Worm (Caenorhabditis elegans) whole organism, mixed stage, embryonic: ENCODE data around the gene mtch-1.

Experiments used
- M03D4.4 ChIP-seq: sonication (generic microtip); optimal IDR thresholded peaks from 2 replicates; lab custom pipeline; 2017; ENCODE audit warnings: mild to moderate bottlenecking, missing genetic modification characterization, missing compliant biosample characterization
- bed-3 ChIP-seq: fragments of 200-800 bp; sonication (Bioruptor generic); optimal IDR thresholded peaks from 3 replicates; lab custom pipeline; 2018; ENCODE audit warnings: mild to moderate bottlenecking, missing genetic modification characterization, moderate library complexity, missing compliant biosample characterization
- blmp-1 ChIP-seq: fragments of 150-350 bp; optimal IDR thresholded peaks from 2 replicates; lab custom pipeline; 2014; ENCODE audit warnings: missing biosample characterization, missing genetic modification characterization
- ceh-39 ChIP-seq: fragments of 150-350 bp; optimal IDR thresholded peaks from 2 replicates; lab custom pipeline; 2014; ENCODE audit warnings: missing biosample characterization, missing genetic modification characterization
- ceh-83 ChIP-seq: fragments of 200-800 bp; sonication (Bioruptor generic); optimal IDR thresholded peaks from 2 replicates; lab custom pipeline; 2018; ENCODE audit warnings: mild to moderate bottlenecking, missing genetic modification characterization, missing compliant biosample characterization
- ces-1 ChIP-seq: fragments of 150-350 bp; optimal IDR thresholded peaks from 2 replicates; lab custom pipeline; 2014; ENCODE audit warnings: missing biosample characterization, missing genetic modification reagents, missing genetic modification characterization
- drap-1 ChIP-seq: fragments of 200-800 bp; sonication (Bioruptor generic); optimal IDR thresholded peaks from 3 replicates; lab custom pipeline; 2018; ENCODE audit warnings: mild to moderate bottlenecking, missing genetic modification characterization, missing compliant biosample characterization
- elt-1 ChIP-seq: sonication (generic microtip); optimal IDR thresholded peaks from 2 replicates; lab custom pipeline; 2017; ENCODE audit warnings: missing genetic modification characterization, mild to moderate bottlenecking, missing compliant biosample characterization, antibody characterized with exemption, moderate library complexity, borderline replicate concordance; ENCODE audit not compliant: insufficient read depth
- elt-3 ChIP-seq: fragments of 150-350 bp; optimal IDR thresholded peaks from 2 replicates; lab custom pipeline; 2014; ENCODE audit warnings: missing biosample characterization, missing genetic modification characterization
- flh-1 ChIP-seq: fragments of 200-800 bp; sonication (Bioruptor generic); optimal IDR thresholded peaks from 2 replicates; lab custom pipeline; 2018; ENCODE audit warnings: mild to moderate bottlenecking, missing genetic modification characterization, moderate library complexity, missing compliant biosample characterization
- ham-2 ChIP-seq: fragments of 200-800 bp; sonication (Bioruptor generic); optimal IDR thresholded peaks from 2 replicates; lab custom pipeline; 2018; ENCODE audit warnings: mild to moderate bottlenecking, missing genetic modification characterization, missing compliant biosample characterization
- hlh-1 ChIP-seq: fragments of 150-350 bp; optimal IDR thresholded peaks from 2 replicates; lab custom pipeline; 2014; ENCODE audit warnings: missing biosample characterization, missing genetic modification reagents, missing genetic modification characterization
- lin-13 ChIP-seq: fragments of 150-350 bp; optimal IDR thresholded peaks from 2 replicates; lab custom pipeline; 2014; ENCODE audit warnings: missing biosample characterization, missing genetic modification characterization
- lin-32 ChIP-seq: fragments of 200-800 bp; sonication (Bioruptor generic); optimal IDR thresholded peaks from 2 replicates; lab custom pipeline; 2018; ENCODE audit warnings: mild to moderate bottlenecking, missing genetic modification characterization, missing compliant biosample characterization
- lsy-2 ChIP-seq: fragments of 150-350 bp; optimal IDR thresholded peaks from 2 replicates; lab custom pipeline; 2014; ENCODE audit warnings: missing biosample characterization, missing genetic modification characterization
- mab-5 ChIP-seq: fragments of 150-350 bp; optimal IDR thresholded peaks from 2 replicates; lab custom pipeline; 2014; ENCODE audit warnings: missing biosample characterization, missing genetic modification characterization
- mep-1 ChIP-seq: fragments of 150-350 bp; optimal IDR thresholded peaks from 2 replicates; lab custom pipeline; 2017; ENCODE audit warnings: missing biosample characterization, missing genetic modification reagents, missing genetic modification characterization, inconsistent platforms
- mls-2 ChIP-seq: sonication (generic microtip); optimal IDR thresholded peaks from 2 replicates; lab custom pipeline; 2016; ENCODE audit warnings: mild to moderate bottlenecking, missing genetic modification characterization, moderate library complexity, missing compliant biosample characterization
- nhr-12 ChIP-seq: fragments of 150-350 bp; optimal IDR thresholded peaks from 2 replicates; lab custom pipeline; 2014; ENCODE audit warnings: missing biosample characterization, missing genetic modification characterization
- nhr-2 ChIP-seq: fragments of 150-350 bp; optimal IDR thresholded peaks from 2 replicates; lab custom pipeline; 2014; ENCODE audit warnings: missing biosample characterization, missing genetic modification characterization
- nhr-237 ChIP-seq: fragments of 150-350 bp; optimal IDR thresholded peaks from 2 replicates; lab custom pipeline; 2014; ENCODE audit warnings: missing biosample characterization, missing genetic modification characterization
- nhr-28 ChIP-seq: fragments of 150-350 bp; optimal IDR thresholded peaks from 2 replicates; lab custom pipeline; 2014; ENCODE audit warnings: missing biosample characterization, missing genetic modification characterization
- nhr-76 ChIP-seq: sonication (generic microtip); optimal IDR thresholded peaks from 2 replicates; lab custom pipeline; 2017; ENCODE audit warnings: missing biosample characterization, missing genetic modification characterization
- pha-4 ChIP-seq: fragments of 150-350 bp; optimal IDR thresholded peaks from 2 replicates; lab custom pipeline; 2018; ENCODE audit warnings: missing biosample characterization, missing genetic modification reagents, missing genetic modification characterization
- sem-2 ChIP-seq: fragments of 200-800 bp; sonication (Bioruptor generic); optimal IDR thresholded peaks from 2 replicates; lab custom pipeline; 2018; ENCODE audit warnings: mild to moderate bottlenecking, missing genetic modification characterization, missing compliant biosample characterization
- snpc-4 ChIP-seq: fragments of 150-350 bp; optimal IDR thresholded peaks from 2 replicates; lab custom pipeline; 2014; ENCODE audit warnings: missing biosample characterization, missing genetic modification characterization
- sptf-1 ChIP-seq: sonication (generic microtip); optimal IDR thresholded peaks from 2 replicates; lab custom pipeline; 2017; ENCODE audit warnings: mild to moderate bottlenecking, missing genetic modification characterization, moderate library complexity, missing compliant biosample characterization
- tbx-8 ChIP-seq: fragments of 200-800 bp; sonication (Bioruptor generic); optimal IDR thresholded peaks from 2 replicates; lab custom pipeline; 2018; ENCODE audit warnings: mild to moderate bottlenecking, missing genetic modification characterization, moderate library complexity, missing compliant biosample characterization
- unc-120 ChIP-seq: sonication (generic microtip); optimal IDR thresholded peaks from 2 replicates; lab custom pipeline; 2017; ENCODE audit warnings: missing genetic modification characterization, missing compliant biosample characterization; ENCODE audit not compliant: poor library complexity, severe bottlenecking
- unc-39 ChIP-seq: fragments of 150-350 bp; optimal IDR thresholded peaks from 2 replicates; lab custom pipeline; 2014; ENCODE audit warnings: missing biosample characterization, missing genetic modification characterization
- unc-62 ChIP-seq: fragments of 150-350 bp; optimal IDR thresholded peaks from 2 replicates; lab custom pipeline; 2014; ENCODE audit warnings: missing biosample characterization, missing genetic modification reagents, missing genetic modification characterization
- zip-8 ChIP-seq: fragments of 150-350 bp; optimal IDR thresholded peaks from 2 replicates; lab custom pipeline; 2014; ENCODE audit warnings: missing biosample characterization, missing genetic modification characterization
- ztf-11 ChIP-seq: fragments of 150-350 bp; optimal IDR thresholded peaks from 2 replicates; lab custom pipeline; 2014; ENCODE audit warnings: missing biosample characterization, missing genetic modification characterization

mtch-1 gene

DNA sequence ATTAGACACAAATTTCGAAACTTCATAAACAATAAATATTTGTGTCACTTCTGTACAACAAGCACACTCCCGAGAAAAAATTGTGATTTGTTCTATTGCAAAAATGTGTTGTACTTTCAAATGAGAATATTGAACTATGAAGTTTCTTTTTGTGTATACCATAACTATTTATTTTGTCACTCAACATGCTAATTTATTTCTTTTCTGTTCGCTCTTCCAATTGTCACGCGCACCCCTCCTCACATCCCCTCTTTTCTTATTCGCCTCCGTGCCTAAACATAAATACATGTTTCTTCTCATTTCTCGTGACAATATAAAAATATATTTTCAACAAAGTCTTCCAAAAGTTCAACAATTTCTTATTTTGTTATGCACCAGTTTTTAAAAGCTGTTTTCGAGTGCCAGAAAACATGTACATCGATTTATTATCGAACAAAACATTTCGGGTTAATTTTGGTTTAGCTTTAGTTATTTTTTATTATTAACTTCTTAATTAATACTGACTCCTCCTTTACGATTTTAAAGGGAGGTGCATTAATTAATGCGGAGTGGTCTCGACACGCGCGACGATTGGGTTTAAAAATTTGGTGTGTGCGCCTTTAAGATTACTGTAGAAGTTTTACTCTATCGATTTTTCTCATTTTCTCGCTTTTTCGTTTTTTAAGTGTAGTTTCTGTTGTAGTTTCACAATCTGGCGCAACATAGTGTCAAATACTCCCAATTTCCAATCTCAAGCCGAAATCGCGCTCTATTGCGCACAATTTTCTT is 20.1 kb upstream of the mtch-1 start:
- TF ChIP-seq sptf-1 (no peak), ceh-83 (GFP tag; lab: Kevin White, UChicago) (no peak), M03D4.4 (tag; lab: Kevin White, UChicago) (no peak), unc-62 (GFP tag; lab: Kevin White, UChicago) (no peak), ztf-11 (tag; lab: Kevin White, UChicago) (no peak), lsy-2 (no peak), sem-2 (GFP tag; lab: Kevin White, UChicago) (no peak)

- no peak for TF ChIP-seq ztf-11 (tag; lab: Kevin White, UChicago)
- no peak for TF ChIP-seq ceh-83 (GFP tag; lab: Kevin White, UChicago)
- TF ChIP-seq nhr-76 (tag; lab: Kevin White, UChicago), result no peak
- no peak for TF ChIP-seq lsy-2
- TF ChIP-seq unc-39 (tag; lab: Kevin White, UChicago), result no peak
- no peak for TF ChIP-seq ces-1 (GFP tag; lab: Kevin White, UChicago)
- no peak for TF ChIP-seq sem-2 (GFP tag; lab: Kevin White, UChicago)
- TF ChIP-seq ham-2 (GFP tag; lab: Kevin White, UChicago), result no peak
- TF ChIP-seq flh-1 (GFP tag; lab: Kevin White, UChicago), result no peak
- TF ChIP-seq lin-32 (GFP tag; lab: Kevin White, UChicago), result no peak
- TF ChIP-seq nhr-12, result no peak
- TF ChIP-seq nhr-237 (tag; lab: Kevin White, UChicago), result no peak
- no peak for TF ChIP-seq unc-120 (tag; lab: Kevin White, UChicago)
- no peak for TF ChIP-seq elt-1 (tag; lab: Kevin White, UChicago)
- no peak for TF ChIP-seq elt-3 (tag; lab: Kevin White, UChicago)
- no peak for TF ChIP-seq drap-1 (GFP tag; lab: Kevin White, UChicago)
- no peak for TF ChIP-seq zip-8 (tag; lab: Kevin White, UChicago)
- no peak for TF ChIP-seq mep-1
These were observed 19.4 kb upstream of the mtch-1 start for ce11 chrII:7393393-7393792.

ce11 chrII:7392052-7392694 is 18.2 kb upstream of the mtch-1 start:
- TF ChIP-seq blmp-1 (tag; lab: Kevin White, UChicago) (no peak), mls-2 (no peak), mep-1 (peak; percentile 22), ceh-83 (GFP tag; lab: Kevin White, UChicago) (no peak), unc-62 (GFP tag; lab: Kevin White, UChicago) (peak; percentile 14), nhr-76 (tag; lab: Kevin White, UChicago) (no peak), pha-4 (tag; lab: Kevin White, UChicago) (no peak), hlh-1 (tag; lab: Kevin White, UChicago) (no peak), ceh-39 (tag; lab: Kevin White, UChicago) (no peak), ham-2 (GFP tag; lab: Kevin White, UChicago) (no peak), snpc-4 (tag; lab: Kevin White, UChicago) (no peak), unc-39 (tag; lab: Kevin White, UChicago) (no peak), sptf-1 (no peak), sem-2 (GFP tag; lab: Kevin White, UChicago) (no peak), nhr-2 (tag; lab: Kevin White, UChicago) (no peak), mab-5 (tag; lab: Kevin White, UChicago) (no peak), lsy-2 (peak; percentile 6)

DNA sequence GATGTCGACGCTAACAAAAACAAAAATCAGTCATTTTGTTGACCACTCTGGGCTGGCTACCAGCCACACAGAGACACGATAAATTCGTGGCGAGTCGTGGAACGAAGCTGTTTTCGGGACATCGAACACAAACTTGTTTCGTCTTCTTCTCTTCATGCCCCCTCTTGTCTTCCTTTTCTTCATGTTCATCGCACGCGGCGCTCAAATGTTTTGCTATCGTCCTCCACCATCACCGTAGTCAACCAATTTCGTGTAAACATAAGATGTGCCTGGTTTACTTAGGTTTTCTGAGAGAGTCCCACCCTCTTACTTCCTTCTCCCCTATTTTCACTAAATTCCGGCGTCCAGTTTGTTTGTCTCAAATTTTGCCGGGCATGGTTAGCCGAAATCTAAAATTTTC is 16.4 kb upstream of the mtch-1 start:
- TF ChIP-seq elt-3 (tag; lab: Kevin White, UChicago) (no peak), ztf-11 (tag; lab: Kevin White, UChicago) (no peak)

ce11 chrII:7385442-7385841 is 11.5 kb upstream of the mtch-1 start, which contains the start of gene sre-3:
Gene sre-3, plus strand, starts transcription at chrII:7385742.
- TF ChIP-seq ham-2 (GFP tag; lab: Kevin White, UChicago), result no peak
- TF ChIP-seq zip-8 (tag; lab: Kevin White, UChicago), result no peak
- TF ChIP-seq nhr-28 (tag; lab: Kevin White, UChicago), result no peak
- TF ChIP-seq hlh-1 (tag; lab: Kevin White, UChicago), result no peak
- TF ChIP-seq nhr-2 (tag; lab: Kevin White, UChicago), result no peak
- TF ChIP-seq elt-3 (tag; lab: Kevin White, UChicago), result no peak
- TF ChIP-seq bed-3 (GFP tag; lab: Kevin White, UChicago), result no peak
- TF ChIP-seq nhr-12, result no peak
- TF ChIP-seq nhr-237 (tag; lab: Kevin White, UChicago), result no peak
- TF ChIP-seq M03D4.4 (tag; lab: Kevin White, UChicago), result no peak
- TF ChIP-seq lin-13 (tag; lab: Kevin White, UChicago), result no peak
- TF ChIP-seq sptf-1, result no peak
- no peak for TF ChIP-seq tbx-8
